Fruit fly (Drosophila melanogaster): ENCODE data around the gene vanin-like.

vanin-like gene

dm6 chrX:6179428-6179827, 22.9 kb downstream of the vanin-like start (continued):
- TF ChIP-seq CG6254 (GFP tag; optimal IDR thresholded peaks at IDR 0.05) (no peak), bbx (GFP tag; IDR thresholded peaks at IDR 0.05; ENCODE audit: partially characterized antibody) (no peak), Trl (optimal IDR thresholded peaks at IDR 0.05) (no peak), Trl (GFP tag; optimal IDR thresholded peaks at IDR 0.05) (peak; percentile 26), CG6765 (GFP tag; optimal IDR thresholded peaks at IDR 0.05) (peak; percentile 9), CG2116 (GFP tag; optimal IDR thresholded peaks at IDR 0.05) (no peak), stwl (tag; optimal IDR thresholded peaks at IDR 0.05) (no peak), mam (GFP tag; optimal IDR thresholded peaks at IDR 0.05) (peak; percentile 59), CG17328 (GFP tag; IDR thresholded peaks at IDR 0.05) (peak; percentile 49), CG33557 (GFP tag; optimal IDR thresholded peaks at IDR 0.05) (no peak), unc-4 (GFP tag; IDR thresholded peaks at IDR 0.05; ENCODE audit: partially characterized antibody) (no peak), Ets65A (GFP tag) (peak; percentile 90), fd102C (GFP tag; optimal IDR thresholded peaks at IDR 0.05) (no peak), H15 (GFP tag; IDR thresholded peaks at IDR 0.05) (peak; percentile 55; the same call in 1 of the 3 replicates), Sox102F (GFP tag; optimal IDR thresholded peaks at IDR 0.05) (peak; percentile 28), CG6854 (GFP tag; optimal IDR thresholded peaks at IDR 0.05) (no peak), kay (GFP tag; optimal IDR thresholded peaks at IDR 0.05) (no peak), kni (GFP tag; optimal IDR thresholded peaks at IDR 0.05) (no peak), ken (GFP tag; IDR thresholded peaks at IDR 0.05) (no peak), CG1602 (GFP tag; optimal IDR thresholded peaks at IDR 0.05) (no peak), bowl (GFP tag; IDR thresholded peaks at IDR 0.05) (no peak), CG30431 (GFP tag; optimal IDR thresholded peaks at IDR 0.05) (no peak), prd (optimal IDR thresholded peaks at IDR 0.05) (no peak), prd (GFP tag; IDR thresholded peaks at IDR 0.05) (peak; percentile 75), gcm2 (GFP tag; optimal IDR thresholded peaks at IDR 0.05) (no peak), zen (tag; optimal IDR thresholded peaks at IDR 0.05) (no peak), lab (GFP tag; optimal IDR thresholded peaks at IDR 0.05) (peak; percentile 63), CG6791 (GFP tag; IDR thresholded peaks at IDR 0.05; ENCODE audit: partially characterized antibody) (no peak), MTF-1 (GFP tag; optimal IDR thresholded peaks at IDR 0.05; ENCODE audit: borderline replicate concordance) (no peak), rib (GFP tag; IDR thresholded peaks at IDR 0.05) (no peak), Aef1 (GFP tag; IDR thresholded peaks at IDR 0.05) (peak; percentile 50; the same call in 2 of the 3 replicates), so (GFP tag; IDR thresholded peaks at IDR 0.05) (0 out of 3 replicates have a peak, but pooled peaks have one; percentile 24), NC2β (GFP tag; optimal IDR thresholded peaks at IDR 0.05) (no peak), Hey (tag; optimal IDR thresholded peaks at IDR 0.05) (no peak), CG12769 (tag; optimal IDR thresholded peaks at IDR 0.05) (no peak), CG2202 (tag; optimal IDR thresholded peaks at IDR 0.05) (no peak), CG7839 (tag; optimal IDR thresholded peaks at IDR 0.05) (peak; percentile 61), Dp (GFP tag; optimal IDR thresholded peaks at IDR 0.05) (no peak), Mes4 (GFP tag; optimal IDR thresholded peaks at IDR 0.05) (no peak), CG4404 (GFP tag; IDR thresholded peaks at IDR 0.05) (no peak), CG18011 (GFP tag; optimal IDR thresholded peaks at IDR 0.05) (peak; percentile 14), vnd (GFP tag; IDR thresholded peaks at IDR 0.05; ENCODE audit: partially characterized antibody) (no peak), ftz-f1 (GFP tag; optimal IDR thresholded peaks at IDR 0.05) (no peak), GATAe (GFP tag; conservative IDR thresholded peaks at IDR 0.05) (no peak), CG17829 (tag; optimal IDR thresholded peaks at IDR 0.05) (no peak), zen2 (GFP tag; IDR thresholded peaks at IDR 0.05; ENCODE audit: partially characterized antibody) (no peak), CG15696 (tag; optimal IDR thresholded peaks at IDR 0.05) (no peak), slbo (GFP tag; IDR thresholded peaks at IDR 0.05) (peak; percentile 49), Bteb2 (GFP tag; optimal IDR thresholded peaks at IDR 0.05) (no peak), Awh (GFP tag; IDR thresholded peaks at IDR 0.05) (no peak), Mrtf (GFP tag; IDR thresholded peaks at IDR 0.05) (0 out of 3 replicates have a peak, but pooled peaks have one; percentile 39), CG7357 (GFP tag; IDR thresholded peaks at IDR 0.05) (no peak)
